Fruit fly (Drosophila melanogaster) whole organism, prepupa: ENCODE results near the gene CG11999.

Experiments
- CG11902 ChIP-seq: fragments of 200-800 bp; sonication (Bioruptor generic); optimal IDR thresholded peaks from 3 replicates; lab custom pipeline; 2016; ENCODE audit warnings: missing biosample characterization, missing genetic modification characterization
- CG1621 ChIP-seq: fragments of 200-800 bp; sonication (Bioruptor generic); optimal IDR thresholded peaks from 3 replicates; lab custom pipeline; 2018; ENCODE audit warnings: missing biosample characterization, mild to moderate bottlenecking, missing genetic modification characterization
- Ets96B ChIP-seq: fragments of 200-800 bp; optimal IDR thresholded peaks from 2 replicates; lab custom pipeline; 2019; ENCODE audit warnings: missing biosample characterization, mild to moderate bottlenecking, missing genetic modification characterization, moderate library complexity
- Hr38 ChIP-seq: sonication (Bioruptor generic); optimal IDR thresholded peaks from 2 replicates; lab custom pipeline; 2016; ENCODE audit warnings: missing biosample characterization, missing genetic modification characterization
- Hr39 ChIP-seq: fragments of 200-800 bp; sonication (Bioruptor generic); optimal IDR thresholded peaks from 2 replicates; lab custom pipeline; 2016; ENCODE audit warnings: missing biosample characterization, missing genetic modification characterization
- Sox14 ChIP-seq: fragments of 200-800 bp; sonication (Bioruptor generic); optimal IDR thresholded peaks from 3 replicates; lab custom pipeline; 2016; ENCODE audit warnings: missing biosample characterization, missing genetic modification characterization
- dac ChIP-seq: fragments of 200-800 bp; sonication (Bioruptor generic); optimal IDR thresholded peaks from 2 replicates; lab custom pipeline; 2017; ENCODE audit warnings: missing biosample characterization, mild to moderate bottlenecking, missing genetic modification characterization
- svp ChIP-seq: fragments of 200-800 bp; sonication (Bioruptor generic); peaks from one replicate; lab custom pipeline; 2016; ENCODE audit warnings: missing biosample characterization, missing genetic modification characterization

dm6 chr3R:5323741-5324538 lies 30.6 kb downstream of the CG11999 start:
- no peak for TF ChIP-seq CG11902 (GFP tag; lab: Kevin White, UChicago)
- no peak for TF ChIP-seq svp (GFP tag; lab: Kevin White, UChicago)
- TF ChIP-seq CG1621 (tag; lab: Kevin White, UChicago), result no peak
- peak; percentile 23 for TF ChIP-seq dac (GFP tag; lab: Kevin White, UChicago)
- TF ChIP-seq Hr38 (GFP tag; lab: Kevin White, UChicago), result no peak
- TF ChIP-seq Sox14 (GFP tag; lab: Kevin White, UChicago), result no peak
- no peak for TF ChIP-seq Hr39 (GFP tag; lab: Kevin White, UChicago)
- TF ChIP-seq Ets96B (tag; lab: Kevin White, UChicago), result no peak
